Fruit fly (Drosophila melanogaster): ENCODE data around the gene Hipk.

Hipk gene

dm6 chr3L:615425-616046 is 72.7 kb downstream of the Hipk start (continued):
- TF ChIP-seq Hr39 (optimal IDR thresholded peaks at IDR 0.05) (no peak), Doc2 (GFP tag; IDR thresholded peaks at IDR 0.05) (no peak), CG6765 (GFP tag; optimal IDR thresholded peaks at IDR 0.05) (no peak), CG16863 (GFP tag; optimal IDR thresholded peaks at IDR 0.05) (peak; percentile 89), B-H1 (GFP tag; IDR thresholded peaks at IDR 0.05) (peak; percentile 90), CG3995 (GFP tag; optimal IDR thresholded peaks at IDR 0.05) (peak; percentile 26), z (GFP tag; IDR thresholded peaks at IDR 0.05) (no peak), CG6791 (GFP tag; IDR thresholded peaks at IDR 0.05; ENCODE audit: partially characterized antibody) (no peak), repo (GFP tag; optimal IDR thresholded peaks at IDR 0.05) (peak; percentile 72), p53 (GFP tag; optimal IDR thresholded peaks at IDR 0.05) (peak; percentile 33), ERR (GFP tag; optimal IDR thresholded peaks at IDR 0.05) (peak; percentile 64), gro (GFP tag; optimal IDR thresholded peaks at IDR 0.05) (peak; percentile 39), btn (GFP tag; optimal IDR thresholded peaks at IDR 0.05) (peak; percentile 83), seq (GFP tag; IDR thresholded peaks at IDR 0.05) (peak; percentile 90), Sry-δ (GFP tag; optimal IDR thresholded peaks at IDR 0.05) (peak; percentile 58), crp (GFP tag; optimal IDR thresholded peaks at IDR 0.05) (peak in 1 of 2 experiments; percentile 24), CG9876 (GFP tag; optimal IDR thresholded peaks at IDR 0.05) (peak; percentile 84), fd3F (GFP tag; optimal IDR thresholded peaks at IDR 0.05) (peak; percentile 68), CG13624 (GFP tag; optimal IDR thresholded peaks at IDR 0.05) (peak; percentile 69), yki (optimal IDR thresholded peaks at IDR 0.05) (no peak), CG11560 (tag; IDR thresholded peaks at IDR 0.05) (peak; percentile 72; the same call in 2 of the 3 replicates), Stat92E (GFP tag; optimal IDR thresholded peaks at IDR 0.05) (no peak), slou (GFP tag; optimal IDR thresholded peaks at IDR 0.05) (peak; percentile 4), CG31365 (tag; optimal IDR thresholded peaks at IDR 0.05) (peak; percentile 49), CG3838 (GFP tag; optimal IDR thresholded peaks at IDR 0.05) (peak; percentile 78), mirr (GFP tag; optimal IDR thresholded peaks at IDR 0.05) (peak; percentile 94), CG31388 (GFP tag; optimal IDR thresholded peaks at IDR 0.05) (peak; percentile 59), gcm2 (GFP tag; optimal IDR thresholded peaks at IDR 0.05) (peak; percentile 50), CG43689 (GFP tag; IDR thresholded peaks at IDR 0.05) (peak; percentile 82), NK7.1 (GFP tag; optimal IDR thresholded peaks at IDR 0.05) (peak; percentile 71), CG33213 (GFP tag; optimal IDR thresholded peaks at IDR 0.05) (peak; percentile 69), Ssrp (tag; optimal IDR thresholded peaks at IDR 0.05) (peak; percentile 88), sr (GFP tag; IDR thresholded peaks at IDR 0.05) (0 out of 3 replicates have a peak, but pooled peaks have one; percentile 20), CG9797 (GFP tag; optimal IDR thresholded peaks at IDR 0.05) (no peak), gem (tag; optimal IDR thresholded peaks at IDR 0.05) (peak; percentile 95), jigr1 (GFP tag; IDR thresholded peaks at IDR 0.05) (peak; percentile 80; the same call in 2 of the 3 replicates), h (optimal IDR thresholded peaks at IDR 0.05) (no peak), CG16815 (GFP tag; optimal IDR thresholded peaks at IDR 0.05) (peak; percentile 67), CG6813 (GFP tag; optimal IDR thresholded peaks at IDR 0.05) (peak; percentile 44), Oaz (GFP tag; IDR thresholded peaks at IDR 0.05) (peak; percentile 78), CG3847 (GFP tag; IDR thresholded peaks at IDR 0.05) (peak; percentile 66), Sox100B (GFP tag; optimal IDR thresholded peaks at IDR 0.05) (peak; percentile 88), H2.0 (GFP tag; IDR thresholded peaks at IDR 0.05) (peak; percentile 85), otp (GFP tag; IDR thresholded peaks at IDR 0.05) (peak; percentile 85), ATbp (GFP tag; optimal IDR thresholded peaks at IDR 0.05) (peak; percentile 86), Ada2b (GFP tag; IDR thresholded peaks at IDR 0.05) (peak; percentile 90), sens-2 (GFP tag; IDR thresholded peaks at IDR 0.05) (peak; percentile 81), Mad (GFP tag; optimal IDR thresholded peaks at IDR 0.05) (peak; percentile 71), chn (GFP tag; optimal IDR thresholded peaks at IDR 0.05) (peak; percentile 72), CG7786 (GFP tag; optimal IDR thresholded peaks at IDR 0.05) (peak; percentile 70), CTCF (GFP tag; optimal IDR thresholded peaks at IDR 0.05) (peak; percentile 44), CG30020 (tag; optimal IDR thresholded peaks at IDR 0.05) (peak; percentile 13)

Data from whole organism, embryonic.